Worm (Caenorhabditis elegans): Measurements from ENCODE around the gene nemt-1.

DNA sequence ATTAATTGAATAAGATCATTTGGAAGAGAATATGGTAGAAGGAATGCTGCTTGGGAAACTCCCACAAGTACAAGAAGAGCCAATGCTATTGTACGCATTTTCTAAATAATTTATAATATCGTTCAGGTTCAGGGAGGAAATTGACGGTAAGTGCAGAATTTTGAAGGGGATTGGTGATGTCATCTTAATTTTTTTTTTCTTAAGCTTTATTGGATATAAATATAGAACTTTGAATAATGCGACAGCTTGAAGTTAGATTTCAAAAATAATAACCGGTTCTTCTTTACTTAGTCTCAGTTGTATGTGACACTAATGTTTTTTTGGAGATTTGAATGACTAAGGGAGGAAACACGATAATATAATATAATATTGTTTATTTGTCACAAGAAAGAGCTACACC is 11.5 kb upstream of the nemt-1 start, which contains the start of gene nspg-7.1:
- no peak for TF ChIP-seq nhr-6 (tag; optimal IDR thresholded peaks at IDR 0.05)
- no peak for TF ChIP-seq pha-4 (GFP tag; IDR thresholded peaks at IDR 0.05)
- no peak for TF ChIP-seq pha-4 (tag; optimal IDR thresholded peaks at IDR 0.05)
- TF ChIP-seq lin-29 (GFP tag; IDR thresholded peaks at IDR 0.05) = no peak
- no peak for TF ChIP-seq saeg-2 (GFP tag; IDR thresholded peaks at IDR 0.05)
- TF ChIP-seq fos-1 (tag; optimal IDR thresholded peaks at IDR 0.05) = no peak
- TF ChIP-seq lsy-2 (tag; optimal IDR thresholded peaks at IDR 0.05) = no peak
- no peak for TF ChIP-seq skn-1 (tag; optimal IDR thresholded peaks at IDR 0.05)
- TF ChIP-seq nhr-11 (tag; optimal IDR thresholded peaks at IDR 0.05) = no peak
- no peak for TF ChIP-seq ces-1 (GFP tag; optimal IDR thresholded peaks at IDR 0.05)
- TF ChIP-seq ceh-82 (tag; optimal IDR thresholded peaks at IDR 0.05) = no peak
- no peak for TF ChIP-seq daf-16 (GFP tag; optimal IDR thresholded peaks at IDR 0.05)
- no peak for TF ChIP-seq daf-16 (tag; optimal IDR thresholded peaks at IDR 0.05)
- no peak for TF ChIP-seq egl-27 (tag; optimal IDR thresholded peaks at IDR 0.05)
- TF ChIP-seq unc-130 (GFP tag; optimal IDR thresholded peaks at IDR 0.05) = no peak
- TF ChIP-seq arid-1 (GFP tag; conservative IDR thresholded peaks at IDR 0.05) = no peak

All from whole organism, L4 larva.